Worm (Caenorhabditis elegans): ENCODE measurements around the gene efr-3.

Gene efr-3

DNA sequence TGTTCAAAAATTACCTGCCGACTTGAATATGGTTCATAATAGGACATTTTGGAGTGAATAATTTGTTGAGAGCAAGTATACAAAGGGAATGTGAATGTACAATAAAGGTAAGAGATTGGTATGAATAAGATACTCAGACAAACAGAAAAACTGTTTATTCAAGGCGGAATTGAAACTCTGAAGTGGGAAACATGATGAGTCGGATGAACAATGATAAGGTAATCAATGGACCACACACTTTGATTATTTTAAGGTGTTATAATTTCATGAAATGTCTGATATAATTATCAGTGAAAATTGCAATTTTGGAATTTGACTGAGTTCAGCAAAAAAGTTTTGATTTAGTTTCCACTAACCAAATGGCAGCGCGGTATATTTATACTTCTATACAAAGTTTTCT is 18.6 kb upstream of the efr-3 start:
- TF ChIP-seq aha-1 (tag) = peak; percentile 74
- no peak for TF ChIP-seq nhr-28 (tag; optimal IDR thresholded peaks at IDR 0.05)
- TF ChIP-seq daf-16 (GFP tag; optimal IDR thresholded peaks at IDR 0.05) = no peak
- TF ChIP-seq daf-16 (tag; optimal IDR thresholded peaks at IDR 0.05) = peak; percentile 59
- TF ChIP-seq Y75B8A.6 (GFP tag; IDR thresholded peaks at IDR 0.05) = no peak
- TF ChIP-seq tra-1 (GFP tag; IDR thresholded peaks at IDR 0.05) = no peak
- no peak for TF ChIP-seq spr-1 (tag; optimal IDR thresholded peaks at IDR 0.05)
- TF ChIP-seq ces-1 (GFP tag; optimal IDR thresholded peaks at IDR 0.05) = no peak
- TF ChIP-seq daf-8 (GFP tag; IDR thresholded peaks at IDR 0.05) = no peak
- TF ChIP-seq pqm-1 (tag; optimal IDR thresholded peaks at IDR 0.05) = peak; percentile 51
- peak; percentile 33 for TF ChIP-seq dve-1 (tag; optimal IDR thresholded peaks at IDR 0.05; ENCODE audit: insufficient read depth)
- no peak for TF ChIP-seq cey-2 (tag; optimal IDR thresholded peaks at IDR 0.05; ENCODE audit: borderline replicate concordance, insufficient read depth)
- no peak for TF ChIP-seq nhr-42 (GFP tag; IDR thresholded peaks at IDR 0.05)
- TF ChIP-seq dmd-6 (GFP tag; IDR thresholded peaks at IDR 0.05) = no peak
- TF ChIP-seq unc-39 (tag; optimal IDR thresholded peaks at IDR 0.05) = no peak
- no peak for TF ChIP-seq tag-97 (GFP tag; IDR thresholded peaks at IDR 0.05)
- TF ChIP-seq lsy-2 (tag; optimal IDR thresholded peaks at IDR 0.05) = peak in 1 of 2 experiments; percentile 11
- no peak for TF ChIP-seq ZK337.2 (GFP tag; IDR thresholded peaks at IDR 0.05)
- TF ChIP-seq dpl-1 (GFP tag; optimal IDR thresholded peaks at IDR 0.05) = no peak
- no peak for TF ChIP-seq jun-1 (tag; optimal IDR thresholded peaks at IDR 0.05)
- no peak for TF ChIP-seq saeg-2 (GFP tag; IDR thresholded peaks at IDR 0.05)
- TF ChIP-seq nhr-10 (tag; optimal IDR thresholded peaks at IDR 0.05) = no peak

DNA sequence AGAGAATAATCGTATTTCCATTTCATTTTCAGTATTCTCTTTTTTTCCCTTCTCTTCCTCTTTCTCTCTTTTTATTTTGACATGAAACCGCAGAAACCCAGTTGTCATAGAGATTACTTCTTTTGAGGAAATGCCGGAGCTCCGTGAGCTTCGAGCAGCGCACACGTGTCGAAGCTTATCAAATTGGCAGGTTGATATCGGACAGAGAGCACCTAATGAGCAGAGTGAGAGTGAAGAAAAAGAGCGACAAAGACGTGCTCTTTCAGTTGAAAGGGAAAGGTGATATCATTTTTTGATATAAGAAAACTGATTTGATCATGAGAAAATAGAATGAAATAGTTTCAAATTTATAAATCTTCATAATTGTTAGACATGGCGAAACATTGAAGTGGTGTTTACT is 14.4 kb upstream of the efr-3 start, which contains the start of gene C32D5.14:
Gene C32D5.14 (plus strand): TSS at position 131 of the 400 bp plus-strand sequence.
- TF ChIP-seq mxl-3 (GFP tag; optimal IDR thresholded peaks at IDR 0.05) (peak; percentile 52), pqm-1 (tag; optimal IDR thresholded peaks at IDR 0.05) (no peak), nhr-11 (tag; optimal IDR thresholded peaks at IDR 0.05) (peak; percentile 35), dve-1 (tag; optimal IDR thresholded peaks at IDR 0.05; ENCODE audit: insufficient read depth) (peak; percentile 54), lin-38 (GFP tag; IDR thresholded peaks at IDR 0.05) (no peak), hlh-11 (tag; optimal IDR thresholded peaks at IDR 0.05) (peak; percentile 26), daf-16 (GFP tag; optimal IDR thresholded peaks at IDR 0.05) (no peak), daf-16 (tag; optimal IDR thresholded peaks at IDR 0.05) (peak; percentile 27), dmd-6 (GFP tag; IDR thresholded peaks at IDR 0.05) (peak; percentile 84), aha-1 (tag) (peak; percentile 73), snpc-4 (tag; optimal IDR thresholded peaks at IDR 0.05) (no peak), hif-1 (tag; optimal IDR thresholded peaks at IDR 0.05) (peak in 1 of 2 experiments; percentile 45)

DNA sequence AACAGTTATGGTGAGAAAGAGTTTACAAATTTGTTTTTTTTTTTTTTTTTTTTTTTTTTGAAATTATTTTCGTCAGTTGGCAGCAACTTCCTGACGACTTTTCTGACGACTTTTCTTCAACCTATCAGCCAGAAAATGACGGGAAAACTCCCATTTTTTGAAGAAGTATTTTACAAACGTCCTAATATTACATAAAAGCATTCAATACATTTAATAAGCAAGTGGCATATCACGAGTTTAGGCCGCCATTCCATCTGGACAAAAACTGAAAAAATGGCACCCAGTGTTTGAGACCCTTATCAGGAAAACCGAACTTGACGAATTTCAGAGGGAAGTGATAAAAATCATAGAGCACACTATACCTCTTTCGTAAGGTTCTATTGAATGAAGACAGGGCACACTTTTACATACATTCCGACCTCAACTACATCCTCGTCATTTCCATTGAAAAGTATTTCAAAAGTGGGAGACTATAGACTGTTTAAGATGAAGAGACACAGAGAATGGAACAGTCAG is 13.8 kb upstream of the efr-3 start:
- no peak for TF ChIP-seq set-16 (GFP tag; IDR thresholded peaks at IDR 0.05)
- TF ChIP-seq dmd-6 (GFP tag; IDR thresholded peaks at IDR 0.05) = peak; percentile 31; the same call in 1 of the 2 replicates
- peak; percentile 43 for TF ChIP-seq nhr-28 (tag; optimal IDR thresholded peaks at IDR 0.05)
- TF ChIP-seq hlh-30 (tag; optimal IDR thresholded peaks at IDR 0.05; ENCODE audit: insufficient read depth) = no peak
- TF ChIP-seq mxl-2 (GFP tag; conservative IDR thresholded peaks at IDR 0.05) = no peak
- TF ChIP-seq dmd-8 (GFP tag; IDR thresholded peaks at IDR 0.05) = no peak
- peak; percentile 54 for TF ChIP-seq pqm-1 (tag; optimal IDR thresholded peaks at IDR 0.05)
- peak; percentile 56 for TF ChIP-seq dve-1 (tag; optimal IDR thresholded peaks at IDR 0.05; ENCODE audit: insufficient read depth)
- TF ChIP-seq F37D6.2 (tag; optimal IDR thresholded peaks at IDR 0.05) = no peak
- no peak for TF ChIP-seq F10B5.3 (tag; optimal IDR thresholded peaks at IDR 0.05)
- peak; percentile 40 for TF ChIP-seq hlh-11 (tag; optimal IDR thresholded peaks at IDR 0.05)
- TF ChIP-seq dpl-1 (GFP tag; optimal IDR thresholded peaks at IDR 0.05) = no peak
- no peak for TF ChIP-seq ceh-20 (GFP tag; IDR thresholded peaks at IDR 0.05)

DNA sequence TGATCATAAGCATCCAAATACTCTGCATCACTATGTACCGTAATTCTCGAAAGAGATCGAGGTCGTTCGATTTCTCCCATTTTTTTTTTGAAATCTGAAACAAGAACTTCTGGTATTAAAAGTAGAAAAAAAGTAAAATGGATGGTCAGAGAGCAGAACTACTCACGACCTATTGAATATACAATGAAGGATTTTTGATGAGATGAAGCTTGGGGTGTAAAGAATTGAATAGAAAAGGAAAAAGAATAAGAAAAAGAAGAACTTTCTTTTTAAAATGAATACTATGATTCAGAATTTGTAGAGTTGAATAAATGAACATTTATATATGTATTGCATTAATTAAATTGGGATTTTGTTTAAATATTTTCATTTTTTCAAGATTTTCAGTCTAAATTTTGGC is 12.9 kb upstream of the efr-3 start, which contains the start of gene ttc-39B:
Gene ttc-39B (minus strand): TSS at position 101 of the 400 bp plus-strand sequence.
- no peak for TF ChIP-seq tag-97 (GFP tag; IDR thresholded peaks at IDR 0.05)
- no peak for TF ChIP-seq nhr-25 (tag; optimal IDR thresholded peaks at IDR 0.05; ENCODE audit: borderline replicate concordance, insufficient read depth)
- no peak for TF ChIP-seq mep-1 (tag; optimal IDR thresholded peaks at IDR 0.05)
- TF ChIP-seq nhr-237 (tag; optimal IDR thresholded peaks at IDR 0.05) = no peak
